Worm (Caenorhabditis elegans): Measurements from ENCODE around the gene clec-196.

clec-196 gene

ce11 chrIV:17237029-17237428 lies 39.7 kb upstream of the clec-196 start:
- no peak for TF ChIP-seq snu-23 (GFP tag; optimal IDR thresholded peaks at IDR 0.05)
- TF ChIP-seq lin-39 (tag; optimal IDR thresholded peaks at IDR 0.05) = no peak
- TF ChIP-seq fkh-10 (GFP tag; optimal IDR thresholded peaks at IDR 0.05) = peak; percentile 83
- TF ChIP-seq hpl-2 (GFP tag; optimal IDR thresholded peaks at IDR 0.05) = no peak
- TF ChIP-seq lin-14 (GFP tag; optimal IDR thresholded peaks at IDR 0.05) = peak; percentile 45

DNA sequence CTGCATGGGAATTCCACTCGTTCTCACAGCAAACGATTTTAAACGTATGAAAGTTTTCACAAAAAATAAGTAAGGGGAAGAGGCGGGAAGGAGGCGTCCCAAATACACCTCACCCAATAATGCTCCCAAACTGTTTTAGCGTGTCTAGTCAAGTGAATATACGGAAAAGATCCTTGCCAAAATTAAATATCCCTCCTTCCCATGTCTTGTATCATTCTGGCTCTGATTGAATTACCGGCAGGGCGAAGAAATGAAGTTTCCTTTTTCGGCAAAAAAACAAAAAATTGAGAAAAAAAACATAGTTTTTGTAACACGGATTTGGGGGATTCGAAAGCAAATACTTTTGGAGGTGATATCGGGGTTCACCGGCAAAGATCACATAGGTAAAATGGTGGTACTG lies 37.8 kb upstream of the clec-196 start:
- TF ChIP-seq lin-35 (GFP tag; optimal IDR thresholded peaks at IDR 0.05) (no peak), fkh-10 (GFP tag; optimal IDR thresholded peaks at IDR 0.05) (peak; percentile 90), hlh-4 (tag; optimal IDR thresholded peaks at IDR 0.05) (no peak)

- TF ChIP-seq pqm-1 (tag; optimal IDR thresholded peaks at IDR 0.05) (peak; percentile 95), lin-35 (GFP tag; optimal IDR thresholded peaks at IDR 0.05) (peak in 1 of 2 experiments; percentile 67), irx-1 (tag; optimal IDR thresholded peaks at IDR 0.05) (no peak), nhr-20 (tag; optimal IDR thresholded peaks at IDR 0.05) (peak; percentile 37), mep-1 (tag; optimal IDR thresholded peaks at IDR 0.05) (no peak), jun-1 (tag; optimal IDR thresholded peaks at IDR 0.05) (peak; percentile 62), elt-2 (tag; optimal IDR thresholded peaks at IDR 0.05) (peak; percentile 99), nhr-90 (tag; optimal IDR thresholded peaks at IDR 0.05; ENCODE audit: poor library complexity) (peak; percentile 21)
Observed at ce11 chrIV:17245200-17245599, 31.6 kb upstream of the clec-196 start, which contains the start of gene ZK550.2. Gene ZK550.2, plus strand, starts transcription at chrIV:17245584.

DNA sequence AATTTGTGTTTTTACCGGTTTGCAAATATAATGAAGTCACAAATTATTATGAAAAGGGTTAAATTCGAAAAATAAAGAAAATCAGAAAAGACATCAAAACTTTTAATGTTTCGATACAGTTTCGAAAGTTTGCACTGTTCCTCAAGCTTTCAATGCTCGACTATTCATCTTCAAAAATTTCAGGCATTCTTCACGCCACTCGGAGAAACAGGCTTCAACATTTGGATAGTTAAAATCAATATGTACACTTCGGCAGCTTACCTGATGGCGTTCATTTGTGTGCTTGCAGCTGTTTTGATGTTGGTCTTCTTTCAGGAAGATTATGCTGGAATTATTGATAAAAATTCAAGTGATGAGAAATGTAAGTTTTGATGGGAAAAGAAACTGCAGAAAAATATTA lies 29.6 kb upstream of the clec-196 start:
- TF ChIP-seq egl-27 (tag; optimal IDR thresholded peaks at IDR 0.05) (no peak), nhr-85 (tag) (peak; percentile 46), efl-1 (optimal IDR thresholded peaks at IDR 0.05) (no peak), efl-1 (GFP tag; optimal IDR thresholded peaks at IDR 0.05 in 1 of 2) (peak in 1 of 2 experiments; percentile 73), aly-2 (tag; optimal IDR thresholded peaks at IDR 0.05) (no peak)

- TF ChIP-seq tbx-2 (tag; optimal IDR thresholded peaks at IDR 0.05) = no peak
- TF ChIP-seq nhr-77 (tag; optimal IDR thresholded peaks at IDR 0.05) = no peak
- no peak for TF ChIP-seq unc-86 (tag; optimal IDR thresholded peaks at IDR 0.05)
- TF ChIP-seq lin-39 (tag; optimal IDR thresholded peaks at IDR 0.05) = no peak
Observed at ce11 chrIV:17248538-17248937, 28.2 kb upstream of the clec-196 start.

- TF ChIP-seq ces-1 (GFP tag; optimal IDR thresholded peaks at IDR 0.05) (peak; percentile 17), ztf-4 (tag; optimal IDR thresholded peaks at IDR 0.05) (peak; percentile 97), nhr-47 (tag; optimal IDR thresholded peaks at IDR 0.05) (peak; percentile 99), fkh-10 (GFP tag; optimal IDR thresholded peaks at IDR 0.05) (peak; percentile 99), nhr-76 (tag; optimal IDR thresholded peaks at IDR 0.05) (peak; percentile 80), sup-37 (GFP tag; optimal IDR thresholded peaks at IDR 0.05) (peak; percentile 98), ceh-88 (GFP tag; IDR thresholded peaks at IDR 0.05) (peak; percentile 95), isw-1 (GFP tag; IDR thresholded peaks at IDR 0.05) (peak; percentile 98), skn-1 (tag; optimal IDR thresholded peaks at IDR 0.05) (peak; percentile 98), pqm-1 (tag; optimal IDR thresholded peaks at IDR 0.05) (peak; percentile 92), mab-9 (GFP tag; IDR thresholded peaks at IDR 0.05) (peak; percentile 98), nhr-90 (tag; optimal IDR thresholded peaks at IDR 0.05; ENCODE audit: poor library complexity) (peak; percentile 99), unc-62 (GFP tag; optimal IDR thresholded peaks at IDR 0.05) (peak; percentile 33), ama-1 (optimal IDR thresholded peaks at IDR 0.05) (peak; percentile 84), dsc-1 (tag; optimal IDR thresholded peaks at IDR 0.05) (peak; percentile 99), nhr-12 (tag; optimal IDR thresholded peaks at IDR 0.05) (peak; percentile 73), egl-27 (tag; optimal IDR thresholded peaks at IDR 0.05) (peak; percentile 48 to 88), sptf-1 (tag; optimal IDR thresholded peaks at IDR 0.05) (no peak), alr-1 (tag; optimal IDR thresholded peaks at IDR 0.05; ENCODE audit: borderline replicate concordance) (no peak), blmp-1 (tag; optimal IDR thresholded peaks at IDR 0.05) (peak; percentile 84), nhr-71 (tag; optimal IDR thresholded peaks at IDR 0.05) (peak; percentile 99), lin-39 (tag; optimal IDR thresholded peaks at IDR 0.05) (peak; percentile 99), ceh-90 (tag; optimal IDR thresholded peaks at IDR 0.05) (peak; percentile 68), fkh-8 (tag; optimal IDR thresholded peaks at IDR 0.05) (peak; percentile 99), pag-3 (tag; optimal IDR thresholded peaks at IDR 0.05; ENCODE audit: borderline replicate concordance, insufficient read depth) (peak; percentile 74), hpl-2 (GFP tag; optimal IDR thresholded peaks at IDR 0.05) (peak; percentile 92), lin-15B (tag; optimal IDR thresholded peaks at IDR 0.05) (peak; percentile 99)
Observed at ce11 chrIV:17249691-17250181, 27.0 kb upstream of the clec-196 start, which contains the start of gene eelo-2. Gene eelo-2, plus strand, starts transcription at chrIV:17250131.

Measured in whole organism, L1 larva.